Worm (Caenorhabditis elegans) whole organism, L1 larva: ENCODE results near the gene kin-19.

Source experiments
- efl-1 ChIP-seq, 4 experiments: fragments of 150-350 bp; optimal IDR thresholded peaks in 3 of 4; peaks in 1 of 4; 1 replicate in 1 of 4; 2 replicates in 3 of 4; lab custom pipeline; 2014; ENCODE audit warnings: missing biosample characterization in 2 of 4, missing genetic modification characterization in 2 of 4, missing genetic modification reagents in 2 of 4
- elt-3 ChIP-seq, 6 experiments: fragments of 150-350 bp in 1 of 6; sonication (generic microtip); optimal IDR thresholded peaks; 2 replicates each; lab custom pipeline; 2017 to 2018; ENCODE audit warnings: missing biosample characterization in 6 of 6, missing genetic modification characterization in 6 of 6, inconsistent platforms in 1 of 6
- fkh-10 ChIP-seq: sonication (generic microtip); optimal IDR thresholded peaks from 2 replicates; lab custom pipeline; 2017; ENCODE audit warnings: missing biosample characterization, missing genetic modification reagents, missing genetic modification characterization
- lin-35 ChIP-seq, 2 experiments: fragments of 150-350 bp; optimal IDR thresholded peaks; 2 replicates each; lab custom pipeline; 2014; ENCODE audit warnings: missing biosample characterization in 2 of 2, missing genetic modification characterization in 2 of 2, missing genetic modification reagents in 2 of 2
- lsy-2 ChIP-seq, 2 experiments: fragments of 150-350 bp; optimal IDR thresholded peaks; 2 replicates each; lab custom pipeline; 2014; ENCODE audit warnings: missing biosample characterization in 2 of 2, missing genetic modification characterization in 2 of 2
- nhr-11 ChIP-seq: fragments of 150-350 bp; optimal IDR thresholded peaks from 2 replicates; lab custom pipeline; 2014; ENCODE audit warnings: missing biosample characterization, missing genetic modification characterization
- nhr-77 ChIP-seq: fragments of 150-350 bp; optimal IDR thresholded peaks from 2 replicates; lab custom pipeline; 2014; ENCODE audit warnings: missing biosample characterization, missing genetic modification characterization
- pqm-1 ChIP-seq: sonication (generic microtip); optimal IDR thresholded peaks from 3 replicates; lab custom pipeline; 2017; ENCODE audit warnings: missing biosample characterization, missing genetic modification characterization
- skn-1 ChIP-seq: fragments of 150-350 bp; optimal IDR thresholded peaks from 2 replicates; lab custom pipeline; 2014; ENCODE audit warnings: missing biosample characterization, missing genetic modification characterization
- sptf-1 ChIP-seq: fragments of 150-350 bp; optimal IDR thresholded peaks from 2 replicates; lab custom pipeline; 2014; ENCODE audit warnings: missing biosample characterization, missing genetic modification characterization

- TF ChIP-seq skn-1 (tag; lab: Kevin White, UChicago) (no peak), lsy-2 (tag; optimal IDR thresholded peaks at IDR 0.05; lab: Kevin White, UChicago) (no peak), pqm-1 (no peak), fkh-10 (GFP tag; lab: Kevin White, UChicago) (no peak), sptf-1 (tag; lab: Kevin White, UChicago) (no peak), nhr-77 (tag; lab: Kevin White, UChicago) (no peak), nhr-11 (tag; lab: Kevin White, UChicago) (no peak), efl-1 (optimal IDR thresholded peaks at IDR 0.05; lab: Kevin White, UChicago) (no peak), efl-1 (GFP tag; optimal IDR thresholded peaks at IDR 0.05 in 1 of 2; lab: Kevin White, UChicago) (no peak), elt-3 (tag; optimal IDR thresholded peaks at IDR 0.05; lab: Kevin White, UChicago) (no peak), lin-35 (GFP tag; optimal IDR thresholded peaks at IDR 0.05; lab: Kevin White, UChicago) (no peak)
These were observed 779 bp downstream of the kin-19 start for ce11 chrIII:4085657-4086056.
